Worm (Caenorhabditis elegans) whole organism, midembryonic: ENCODE data around the gene nhr-135.

Experiments used
- T22C8.4 ChIP-seq: fragments of 200-800 bp; sonication (Bioruptor generic); IDR thresholded peaks from 2 replicates; pipeline ENCODE4 v1.3.6; 2022; ENCODE audit warnings: missing genetic modification characterization, missing compliant biosample characterization
- flt-1 ChIP-seq: fragments of 200-800 bp; sonication (Bioruptor generic); IDR thresholded peaks from 2 replicates; pipeline ENCODE4 v1.3.6; 2022; ENCODE audit warnings: missing genetic modification characterization, missing compliant biosample characterization
- klf-2 ChIP-seq: fragments of 200-800 bp; sonication (Bioruptor generic); conservative IDR thresholded peaks from 2 replicates; pipeline ENCODE4 v1.3.6; 2022; ENCODE audit warnings: missing genetic modification reagents, missing genetic modification characterization, missing compliant biosample characterization
- med-1 ChIP-seq: sonication (generic microtip); optimal IDR thresholded peaks from 2 replicates; lab custom pipeline; 2017; ENCODE audit warnings: missing genetic modification characterization, mild to moderate bottlenecking, missing compliant biosample characterization, antibody characterized with exemption, missing genetic modification reagents; ENCODE audit not compliant: insufficient read depth
- ref-1 ChIP-seq: fragments of 200-800 bp; sonication (Bioruptor generic); conservative IDR thresholded peaks from 2 replicates; pipeline ENCODE4 v1.3.6; 2022; ENCODE audit warnings: missing genetic modification reagents, missing genetic modification characterization, missing compliant biosample characterization
- tab-1 ChIP-seq: fragments of 200-800 bp; sonication (Bioruptor generic); IDR thresholded peaks from 2 replicates; pipeline ENCODE4 v1.3.6; 2022; ENCODE audit warnings: missing genetic modification characterization, missing compliant biosample characterization
- ztf-23 ChIP-seq: fragments of 200-800 bp; sonication (Bioruptor generic); IDR thresholded peaks from 2 replicates; pipeline ENCODE4 v1.3.6; 2022; ENCODE audit warnings: missing genetic modification reagents, missing genetic modification characterization, missing compliant biosample characterization
- ztf-29 ChIP-seq: fragments of 200-800 bp; sonication (Bioruptor generic); IDR thresholded peaks from 2 replicates; pipeline ENCODE4 v1.3.6; 2022; ENCODE audit warnings: missing genetic modification reagents, missing genetic modification characterization, missing compliant biosample characterization

ce11 chrV:7079388-7079787, 14.2 kb downstream of the nhr-135 start:
- no peak for TF ChIP-seq klf-2
- TF ChIP-seq T22C8.4 (GFP tag; lab: Robert Waterston, UW), result no peak
- TF ChIP-seq tab-1 (GFP tag; lab: Robert Waterston, UW), result no peak
- TF ChIP-seq flt-1, result no peak
- no peak for TF ChIP-seq med-1 (GFP tag; lab: Kevin White, UChicago)
- TF ChIP-seq ref-1 (GFP tag; lab: Robert Waterston, UW), result no peak
- no peak for TF ChIP-seq ztf-29 (GFP tag; lab: Robert Waterston, UW)
- TF ChIP-seq ztf-23 (GFP tag; lab: Robert Waterston, UW), result no peak
